Worm (Caenorhabditis elegans) whole organism, mixed stage, embryonic: ENCODE data around the gene pks-1.

Experiments used
- ces-1 ChIP-seq: fragments of 150-350 bp; optimal IDR thresholded peaks from 2 replicates; lab custom pipeline; 2014; ENCODE audit warnings: missing biosample characterization, missing genetic modification reagents, missing genetic modification characterization
- elt-1 ChIP-seq: sonication (generic microtip); optimal IDR thresholded peaks from 2 replicates; lab custom pipeline; 2017; ENCODE audit warnings: missing genetic modification characterization, mild to moderate bottlenecking, missing compliant biosample characterization, antibody characterized with exemption, moderate library complexity, borderline replicate concordance; ENCODE audit not compliant: insufficient read depth
- hlh-1 ChIP-seq: fragments of 150-350 bp; optimal IDR thresholded peaks from 2 replicates; lab custom pipeline; 2014; ENCODE audit warnings: missing biosample characterization, missing genetic modification reagents, missing genetic modification characterization
- nhr-12 ChIP-seq: fragments of 150-350 bp; optimal IDR thresholded peaks from 2 replicates; lab custom pipeline; 2014; ENCODE audit warnings: missing biosample characterization, missing genetic modification characterization
- nhr-2 ChIP-seq: fragments of 150-350 bp; optimal IDR thresholded peaks from 2 replicates; lab custom pipeline; 2014; ENCODE audit warnings: missing biosample characterization, missing genetic modification characterization
- nhr-237 ChIP-seq: fragments of 150-350 bp; optimal IDR thresholded peaks from 2 replicates; lab custom pipeline; 2014; ENCODE audit warnings: missing biosample characterization, missing genetic modification characterization
- pha-4 ChIP-seq: fragments of 150-350 bp; optimal IDR thresholded peaks from 2 replicates; lab custom pipeline; 2018; ENCODE audit warnings: missing biosample characterization, missing genetic modification reagents, missing genetic modification characterization
- snpc-4 ChIP-seq: fragments of 150-350 bp; optimal IDR thresholded peaks from 2 replicates; lab custom pipeline; 2014; ENCODE audit warnings: missing biosample characterization, missing genetic modification characterization
- sptf-1 ChIP-seq: sonication (generic microtip); optimal IDR thresholded peaks from 2 replicates; lab custom pipeline; 2017; ENCODE audit warnings: mild to moderate bottlenecking, missing genetic modification characterization, moderate library complexity, missing compliant biosample characterization
- unc-62 ChIP-seq: fragments of 150-350 bp; optimal IDR thresholded peaks from 2 replicates; lab custom pipeline; 2014; ENCODE audit warnings: missing biosample characterization, missing genetic modification reagents, missing genetic modification characterization

DNA sequence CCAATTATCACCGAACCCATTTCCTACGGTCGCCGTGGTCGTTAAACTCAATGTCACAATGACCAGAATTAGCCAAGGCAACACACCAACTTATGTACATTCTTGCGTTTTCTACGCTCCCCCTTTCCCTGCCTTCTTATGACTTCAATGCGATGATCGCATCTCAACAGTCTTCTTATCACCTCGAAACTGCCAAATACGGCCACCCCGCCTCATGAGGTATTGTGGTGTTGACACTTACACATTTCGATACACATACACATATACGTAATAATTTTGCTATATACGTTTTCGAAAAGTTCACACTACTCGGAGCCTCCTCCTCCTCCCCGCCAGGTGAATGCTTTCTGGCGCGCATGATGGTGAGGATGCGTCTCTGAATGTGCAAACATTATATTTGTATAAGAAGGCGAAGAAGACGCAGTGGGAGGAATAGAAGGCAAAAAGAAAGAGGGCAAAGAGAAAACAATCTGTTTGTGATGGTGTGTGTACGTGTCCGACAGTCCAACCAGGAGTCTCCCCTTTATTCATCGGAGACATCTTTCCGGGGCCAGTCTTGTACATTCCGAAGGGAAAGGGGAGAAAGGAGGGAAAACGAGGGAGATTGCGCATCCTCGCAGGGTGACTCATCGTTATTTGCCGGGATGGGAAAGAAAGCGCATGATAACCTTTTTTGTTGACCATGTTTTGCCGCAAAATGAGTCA lies 66.4 kb downstream of the pks-1 start:
- TF ChIP-seq sptf-1 (tag; lab: Kevin White, UChicago) (no peak), pha-4 (tag; lab: Kevin White, UChicago) (peak; percentile 29), snpc-4 (tag; lab: Kevin White, UChicago) (no peak), nhr-237 (tag; lab: Kevin White, UChicago) (peak; percentile 7), unc-62 (GFP tag; lab: Kevin White, UChicago) (no peak), elt-1 (tag; lab: Kevin White, UChicago) (no peak), ces-1 (GFP tag; lab: Kevin White, UChicago) (no peak), nhr-2 (tag; lab: Kevin White, UChicago) (peak; percentile 7), nhr-12 (tag; lab: Kevin White, UChicago) (no peak), hlh-1 (no peak)
